Worm (Caenorhabditis elegans) whole organism, L4 larva: ENCODE results near the gene rsef-1.
A peak's percentile ranks its signal among the peaks of the same experiment; 100 is the strongest.

Experiments used
- D1046.2 ChIP-seq: fragments of 200-800 bp; sonication (Bioruptor generic); IDR thresholded peaks from 2 replicates; pipeline ENCODE4 v1.3.6; 2022; ENCODE audit warnings: missing genetic modification characterization, missing compliant biosample characterization
- F10B5.3 ChIP-seq: sonication (generic microtip); optimal IDR thresholded peaks from 2 replicates; lab custom pipeline; 2016; ENCODE audit warnings: mild to moderate bottlenecking, missing genetic modification characterization, missing compliant biosample characterization
- F26F4.8 ChIP-seq: fragments of 200-800 bp; sonication (Bioruptor generic); conservative IDR thresholded peaks from 2 replicates; pipeline ENCODE4 v1.3.6; 2022; ENCODE audit warnings: missing genetic modification characterization, missing compliant biosample characterization
- F37D6.2 ChIP-seq: sonication (generic microtip); optimal IDR thresholded peaks from 2 replicates; lab custom pipeline; 2016; ENCODE audit warnings: mild to moderate bottlenecking, missing genetic modification characterization, missing compliant biosample characterization
- T26A8.4 ChIP-seq: fragments of 200-800 bp; sonication (Bioruptor generic); IDR thresholded peaks from 2 replicates; pipeline ENCODE4 v1.3.6; 2022; ENCODE audit warnings: missing genetic modification characterization, missing compliant biosample characterization
- Y105C5A.15 ChIP-seq: fragments of 200-800 bp; sonication (Bioruptor generic); IDR thresholded peaks from 2 replicates; pipeline ENCODE4 v1.3.6; 2022; ENCODE audit warnings: missing genetic modification characterization, missing compliant biosample characterization
- Y5F2A.4 ChIP-seq: fragments of 200-800 bp; sonication (Bioruptor generic); optimal IDR thresholded peaks from 2 replicates; lab custom pipeline; 2018; ENCODE audit warnings: mild to moderate bottlenecking, missing genetic modification characterization, missing compliant biosample characterization
- Y75B8A.6 ChIP-seq: fragments of 200-800 bp; sonication (Bioruptor generic); IDR thresholded peaks from 2 replicates; pipeline ENCODE4 v1.3.6; 2022; ENCODE audit warnings: missing genetic modification reagents, missing genetic modification characterization, missing compliant biosample characterization
- ZK546.5 ChIP-seq, 2 experiments: sonication (generic microtip); optimal IDR thresholded peaks; 2 replicates each; lab custom pipeline; 2017; ENCODE audit warnings: missing biosample characterization in 2 of 2, missing genetic modification characterization in 2 of 2
- arid-1 ChIP-seq: fragments of 200-800 bp; sonication (Bioruptor generic); conservative IDR thresholded peaks from 2 replicates; pipeline ENCODE4 v1.3.6; 2022; ENCODE audit warnings: missing genetic modification reagents, missing genetic modification characterization, missing compliant biosample characterization
- ceh-20 ChIP-seq: fragments of 200-800 bp; sonication (Bioruptor generic); IDR thresholded peaks from 2 replicates; pipeline ENCODE4 v1.3.6; 2022; ENCODE audit warnings: missing genetic modification reagents, missing genetic modification characterization, missing compliant biosample characterization
- ceh-44 ChIP-seq: fragments of 200-800 bp; sonication (Bioruptor generic); IDR thresholded peaks from 2 replicates; pipeline ENCODE4 v1.3.6; 2022; ENCODE audit warnings: missing genetic modification reagents, missing genetic modification characterization, missing compliant biosample characterization
- cey-2 ChIP-seq: sonication (generic microtip); optimal IDR thresholded peaks from 3 replicates; lab custom pipeline; 2017; ENCODE audit warnings: missing genetic modification characterization, mild to moderate bottlenecking, missing compliant biosample characterization, antibody characterized with exemption, borderline replicate concordance; ENCODE audit not compliant: insufficient read depth
- daf-12 ChIP-seq: fragments of 150-350 bp; optimal IDR thresholded peaks from 2 replicates; lab custom pipeline; 2014; ENCODE audit warnings: missing biosample characterization, missing genetic modification reagents, missing genetic modification characterization
- daf-16 ChIP-seq, 3 experiments: sonication (generic microtip); optimal IDR thresholded peaks; 2 replicates each; lab custom pipeline; 2016 to 2017; ENCODE audit warnings: missing genetic modification characterization in 3 of 3, missing genetic modification reagents in 3 of 3, mild to moderate bottlenecking in 2 of 3, missing compliant biosample characterization in 2 of 3, missing biosample characterization in 1 of 3, moderate library complexity in 1 of 3
- daf-19 ChIP-seq: fragments of 200-800 bp; sonication (Bioruptor generic); conservative IDR thresholded peaks from 2 replicates; pipeline ENCODE4 v1.3.6; 2022; ENCODE audit warnings: missing genetic modification characterization, missing compliant biosample characterization
- dmd-6 ChIP-seq: fragments of 200-800 bp; sonication (Bioruptor generic); IDR thresholded peaks from 2 replicates; pipeline ENCODE4 v1.3.6; 2022; ENCODE audit warnings: missing genetic modification reagents, missing genetic modification characterization, missing compliant biosample characterization
- dmd-9 ChIP-seq: fragments of 200-800 bp; sonication (Bioruptor generic); IDR thresholded peaks from 2 replicates; pipeline ENCODE4 v1.3.6; 2022; ENCODE audit warnings: missing genetic modification reagents, missing genetic modification characterization, missing compliant biosample characterization
- duxl-1 ChIP-seq: sonication (generic microtip); optimal IDR thresholded peaks from 2 replicates; lab custom pipeline; 2016; ENCODE audit warnings: mild to moderate bottlenecking, missing genetic modification characterization, moderate library complexity, missing compliant biosample characterization; ENCODE audit not compliant: poor library complexity
- dve-1 ChIP-seq: sonication (generic microtip); optimal IDR thresholded peaks from 2 replicates; lab custom pipeline; 2017; ENCODE audit warnings: antibody characterized with exemption, mild to moderate bottlenecking, missing genetic modification characterization, missing compliant biosample characterization; ENCODE audit not compliant: insufficient read depth
- egl-43 ChIP-seq: fragments of 200-800 bp; sonication (Bioruptor generic); IDR thresholded peaks from 2 replicates; pipeline ENCODE4 v1.3.6; 2022; ENCODE audit warnings: missing genetic modification reagents, missing genetic modification characterization, missing compliant biosample characterization
- fos-1 ChIP-seq: fragments of 150-350 bp; optimal IDR thresholded peaks from 2 replicates; lab custom pipeline; 2014; ENCODE audit warnings: missing biosample characterization, missing genetic modification characterization
- hif-1 ChIP-seq, 2 experiments: sonication (generic microtip); optimal IDR thresholded peaks; 2 replicates each; lab custom pipeline; 2016 to 2017; ENCODE audit warnings: missing compliant biosample characterization in 2 of 2, missing genetic modification characterization in 2 of 2, missing genetic modification reagents in 2 of 2, missing genotype in 2 of 2, mild to moderate bottlenecking in 1 of 2
- hlh-30 ChIP-seq: sonication (generic microtip); optimal IDR thresholded peaks from 2 replicates; lab custom pipeline; 2017; ENCODE audit warnings: antibody characterized with exemption, mild to moderate bottlenecking, missing genetic modification characterization, missing compliant biosample characterization; ENCODE audit not compliant: insufficient read depth
- lin-13 ChIP-seq: fragments of 150-350 bp; optimal IDR thresholded peaks from 2 replicates; lab custom pipeline; 2014; ENCODE audit warnings: missing biosample characterization, missing genetic modification reagents, missing genetic modification characterization
- lin-38 ChIP-seq: fragments of 200-800 bp; sonication (Bioruptor generic); IDR thresholded peaks from 2 replicates; pipeline ENCODE4 v1.3.6; 2022; ENCODE audit warnings: missing genetic modification reagents, missing genetic modification characterization, missing compliant biosample characterization
- lin-39 ChIP-seq: fragments of 150-350 bp; optimal IDR thresholded peaks from 2 replicates; lab custom pipeline; 2014; ENCODE audit warnings: missing biosample characterization, missing genetic modification reagents, missing genetic modification characterization
- lsy-2 ChIP-seq, 2 experiments: fragments of 150-350 bp in 1 of 2; sonication (generic microtip) in 1 of 2; optimal IDR thresholded peaks; 2 replicates each; lab custom pipeline; 2014 to 2017; ENCODE audit warnings: missing biosample characterization in 2 of 2, missing genetic modification characterization in 2 of 2
- mdl-1 ChIP-seq, 2 experiments: fragments of 150-350 bp in 1 of 2; sonication (generic microtip) in 1 of 2; optimal IDR thresholded peaks; 2 replicates each; lab custom pipeline; 2014 to 2017; ENCODE audit warnings: missing biosample characterization in 2 of 2, missing genetic modification characterization in 2 of 2
- mep-1 ChIP-seq: fragments of 150-350 bp; sonication (generic microtip); optimal IDR thresholded peaks from 3 replicates; lab custom pipeline; 2014; ENCODE audit warnings: missing biosample characterization, missing genetic modification characterization
- mes-2 ChIP-seq: sonication (generic microtip); optimal IDR thresholded peaks from 2 replicates; lab custom pipeline; 2016; ENCODE audit warnings: missing genotype, mild to moderate bottlenecking, missing genetic modification characterization, missing compliant biosample characterization; ENCODE audit not compliant: poor library complexity, severe bottlenecking
- nhr-102 ChIP-seq: sonication (generic microtip); optimal IDR thresholded peaks from 2 replicates; lab custom pipeline; 2016; ENCODE audit warnings: mild to moderate bottlenecking, missing genetic modification characterization, moderate library complexity, missing compliant biosample characterization
- nhr-11 ChIP-seq: fragments of 150-350 bp; optimal IDR thresholded peaks from 2 replicates; lab custom pipeline; 2014; ENCODE audit warnings: missing biosample characterization, missing genetic modification characterization
- nhr-237 ChIP-seq: sonication (generic microtip); optimal IDR thresholded peaks from 2 replicates; lab custom pipeline; 2017; ENCODE audit warnings: missing biosample characterization, missing genetic modification characterization
- nhr-25 ChIP-seq: sonication (generic microtip); optimal IDR thresholded peaks from 2 replicates; lab custom pipeline; 2017; ENCODE audit warnings: missing genetic modification characterization, mild to moderate bottlenecking, missing compliant biosample characterization, antibody characterized with exemption, moderate library complexity, borderline replicate concordance; ENCODE audit not compliant: insufficient read depth
- nhr-28 ChIP-seq: fragments of 150-350 bp; optimal IDR thresholded peaks from 2 replicates; lab custom pipeline; 2014; ENCODE audit warnings: missing biosample characterization, missing genetic modification characterization
- nhr-41 ChIP-seq: fragments of 200-800 bp; sonication (Bioruptor generic); IDR thresholded peaks from 2 replicates; pipeline ENCODE4 v1.3.6; 2022; ENCODE audit warnings: missing genetic modification reagents, missing genetic modification characterization, missing compliant biosample characterization
- nhr-77 ChIP-seq: fragments of 150-350 bp; optimal IDR thresholded peaks from 2 replicates; lab custom pipeline; 2014; ENCODE audit warnings: missing biosample characterization, missing genetic modification characterization
- pha-4 ChIP-seq, 2 experiments: fragments of 150-350 bp in 1 of 2; fragments of 200-800 bp in 1 of 2; sonication (Bioruptor generic) in 1 of 2; IDR thresholded peaks in 1 of 2; optimal IDR thresholded peaks in 1 of 2; 2 replicates each; pipeline versions ENCODE4 v1.3.6 to Lab custom; 2014 to 2022; ENCODE audit warnings: missing genetic modification characterization in 2 of 2, missing genetic modification reagents in 2 of 2, missing biosample characterization in 1 of 2, missing compliant biosample characterization in 1 of 2
- pqm-1 ChIP-seq: sonication (generic microtip); optimal IDR thresholded peaks from 2 replicates; lab custom pipeline; 2017; ENCODE audit warnings: missing biosample characterization, missing genetic modification characterization
- rbr-2 ChIP-seq: sonication (generic microtip); optimal IDR thresholded peaks from 2 replicates; lab custom pipeline; 2016; ENCODE audit warnings: missing genotype, missing genetic modification characterization, missing compliant biosample characterization
- set-16 ChIP-seq: fragments of 200-800 bp; sonication (Bioruptor generic); IDR thresholded peaks from 2 replicates; pipeline ENCODE4 v1.3.6; 2022; ENCODE audit warnings: missing genetic modification reagents, missing genetic modification characterization, missing compliant biosample characterization
- snpc-1.2 ChIP-seq: fragments of 200-800 bp; sonication (Bioruptor generic); IDR thresholded peaks from 2 replicates; pipeline ENCODE4 v1.3.6; 2022; ENCODE audit warnings: missing genetic modification reagents, missing genetic modification characterization, missing compliant biosample characterization
- tag-97 ChIP-seq: fragments of 200-800 bp; sonication (Bioruptor generic); IDR thresholded peaks from 2 replicates; pipeline ENCODE4 v1.3.6; 2022; ENCODE audit warnings: missing genetic modification characterization, missing compliant biosample characterization
- unc-130 ChIP-seq: sonication (generic microtip); optimal IDR thresholded peaks from 2 replicates; lab custom pipeline; 2016; ENCODE audit warnings: missing genetic modification reagents, missing genetic modification characterization, missing compliant biosample characterization
- unc-62 ChIP-seq, 3 experiments: fragments of 150-350 bp in 1 of 3; sonication (generic microtip); optimal IDR thresholded peaks in 2 of 3; peaks in 1 of 3; 1 replicate in 1 of 3; 2 replicates in 2 of 3; lab custom pipeline; 2014 to 2017; ENCODE audit warnings: missing biosample characterization in 3 of 3, missing genetic modification characterization in 3 of 3, missing genetic modification reagents in 3 of 3, missing genotype in 1 of 3
- zfp-2 ChIP-seq: sonication (generic microtip); optimal IDR thresholded peaks from 2 replicates; lab custom pipeline; 2016; ENCODE audit warnings: mild to moderate bottlenecking, missing genetic modification characterization, missing compliant biosample characterization
- ztf-11 ChIP-seq: fragments of 150-350 bp; optimal IDR thresholded peaks from 2 replicates; lab custom pipeline; 2014; ENCODE audit warnings: missing biosample characterization, missing genetic modification characterization

rsef-1 gene

ce11 chrX:3106137-3106536 is 46.9 kb upstream of the rsef-1 start, which contains the start of gene K10B3.5 (continued):
- TF ChIP-seq unc-62 (GFP tag; optimal IDR thresholded peaks at IDR 0.05 in 1 of 2; lab: Kevin White, UChicago) (no peak), unc-62 (tag; optimal IDR thresholded peaks at IDR 0.05; lab: Kevin White, UChicago) (no peak), F26F4.8 (no peak), hlh-30 (tag; lab: Kevin White, UChicago) (peak; percentile 99), lsy-2 (tag; optimal IDR thresholded peaks at IDR 0.05; lab: Kevin White, UChicago) (peak in 1 of 2 experiments; percentile 74), snpc-1.2 (GFP tag; lab: Robert Waterston, UW) (no peak), nhr-11 (tag; lab: Kevin White, UChicago) (no peak), D1046.2 (GFP tag; lab: Robert Waterston, UW) (no peak), cey-2 (tag; lab: Kevin White, UChicago) (no peak), Y5F2A.4 (no peak), nhr-237 (tag; lab: Kevin White, UChicago) (no peak), lin-13 (GFP tag; lab: Kevin White, UChicago) (peak; percentile 67), ceh-44 (GFP tag; lab: Robert Waterston, UW) (no peak), nhr-28 (peak; percentile 48), hif-1 (tag; optimal IDR thresholded peaks at IDR 0.05; lab: Kevin White, UChicago) (peak in 1 of 2 experiments; percentile 73), nhr-41 (GFP tag; lab: Robert Waterston, UW) (no peak), ceh-20 (GFP tag; lab: Robert Waterston, UW) (no peak), mes-2 (tag; lab: Kevin White, UChicago) (peak; percentile 85), nhr-77 (peak; percentile 34), ztf-11 (tag; lab: Kevin White, UChicago) (no peak), mdl-1 (tag; optimal IDR thresholded peaks at IDR 0.05; lab: Kevin White, UChicago) (peak in 1 of 2 experiments; percentile 23), unc-130 (GFP tag; lab: Kevin White, UChicago) (no peak), dmd-9 (no peak), nhr-102 (tag; lab: Kevin White, UChicago) (peak; percentile 16), daf-12 (tag; lab: Kevin White, UChicago) (no peak), T26A8.4 (GFP tag; lab: Robert Waterston, UW) (no peak), Y105C5A.15 (GFP tag; lab: Robert Waterston, UW) (no peak), fos-1 (tag; lab: Kevin White, UChicago) (no peak), dve-1 (peak; percentile 63), pqm-1 (tag; lab: Kevin White, UChicago) (no peak), ZK546.5 (tag; optimal IDR thresholded peaks at IDR 0.05; lab: Kevin White, UChicago) (no peak), set-16 (no peak), F10B5.3 (tag; lab: Kevin White, UChicago) (no peak), mep-1 (tag; lab: Kevin White, UChicago) (peak; percentile 89), nhr-25 (peak; percentile 4), pha-4 (GFP tag; IDR thresholded peaks at IDR 0.05; lab: Robert Waterston, UW) (no peak), pha-4 (tag; optimal IDR thresholded peaks at IDR 0.05; lab: Kevin White, UChicago) (peak; percentile 55), arid-1 (GFP tag; lab: Robert Waterston, UW) (no peak), rbr-2 (peak; percentile 68), Y75B8A.6 (GFP tag; lab: Robert Waterston, UW) (no peak), tag-97 (GFP tag; lab: Robert Waterston, UW) (no peak), dmd-6 (GFP tag; lab: Robert Waterston, UW) (0 out of 2 replicates have a peak, but pooled peaks have one; percentile 29), duxl-1 (tag; lab: Kevin White, UChicago) (peak; percentile 12), lin-38 (peak; percentile 95), zfp-2 (tag; lab: Kevin White, UChicago) (no peak), lin-39 (tag; lab: Kevin White, UChicago) (no peak), daf-16 (GFP tag; optimal IDR thresholded peaks at IDR 0.05; lab: Kevin White, UChicago) (peak in 1 of 2 experiments; percentile 43), daf-16 (tag; optimal IDR thresholded peaks at IDR 0.05; lab: Kevin White, UChicago) (peak; percentile 50), F37D6.2 (tag; lab: Kevin White, UChicago) (peak; percentile 21), daf-19 (GFP tag; lab: Robert Waterston, UW) (no peak), egl-43 (GFP tag; lab: Robert Waterston, UW) (no peak)
